Worm (Caenorhabditis elegans): Measurements from ENCODE around the gene F59B2.14.

F59B2.14 gene

ce11 chrIII:8981847-8982479, 40.5 kb downstream of the F59B2.14 start, which contains the start of gene pde-2 (continued):
- TF ChIP-seq egl-13 (tag; optimal IDR thresholded peaks at IDR 0.05) (no peak), lin-13 (GFP tag; optimal IDR thresholded peaks at IDR 0.05) (no peak), aha-1 (tag; optimal IDR thresholded peaks at IDR 0.05) (no peak), pag-3 (tag; optimal IDR thresholded peaks at IDR 0.05; ENCODE audit: borderline replicate concordance, insufficient read depth) (no peak), C16A3.4 (tag; optimal IDR thresholded peaks at IDR 0.05) (peak; percentile 14), lin-15B (tag; optimal IDR thresholded peaks at IDR 0.05) (no peak), egl-27 (tag; optimal IDR thresholded peaks at IDR 0.05) (no peak), ztf-4 (tag; optimal IDR thresholded peaks at IDR 0.05) (peak; percentile 33), unc-130 (tag; optimal IDR thresholded peaks at IDR 0.05) (no peak), rnt-1 (tag; optimal IDR thresholded peaks at IDR 0.05) (peak; percentile 14), jun-1 (tag; optimal IDR thresholded peaks at IDR 0.05) (no peak), Y116A8C.19 (tag; optimal IDR thresholded peaks at IDR 0.05; ENCODE audit: borderline replicate concordance) (no peak), hlh-17 (GFP tag; optimal IDR thresholded peaks at IDR 0.05; ENCODE audit: borderline replicate concordance) (no peak), unc-62 (GFP tag; optimal IDR thresholded peaks at IDR 0.05) (no peak), dpl-1 (GFP tag; optimal IDR thresholded peaks at IDR 0.05) (peak; percentile 18 to 37 (median 26)), pqm-1 (tag; optimal IDR thresholded peaks at IDR 0.05) (no peak), pax-3 (tag; optimal IDR thresholded peaks at IDR 0.05) (no peak), ceh-82 (tag; optimal IDR thresholded peaks at IDR 0.05) (peak in 2 of 3 experiments; percentile 34 to 37), fkh-10 (GFP tag; optimal IDR thresholded peaks at IDR 0.05) (peak; percentile 63), aly-2 (tag; optimal IDR thresholded peaks at IDR 0.05) (no peak), nhr-84 (tag; optimal IDR thresholded peaks at IDR 0.05) (no peak), lin-14 (GFP tag; optimal IDR thresholded peaks at IDR 0.05) (peak; percentile 89), ceh-88 (GFP tag; IDR thresholded peaks at IDR 0.05) (no peak), mep-1 (tag; optimal IDR thresholded peaks at IDR 0.05) (peak; percentile 78), ama-1 (optimal IDR thresholded peaks at IDR 0.05) (no peak), unc-30 (tag; optimal IDR thresholded peaks at IDR 0.05) (no peak), nhr-19 (GFP tag; conservative IDR thresholded peaks at IDR 0.05) (peak; percentile 35; the same call in 1 of the 2 replicates), irx-1 (tag; optimal IDR thresholded peaks at IDR 0.05) (no peak), nhr-28 (tag; optimal IDR thresholded peaks at IDR 0.05) (no peak), ces-1 (GFP tag; optimal IDR thresholded peaks at IDR 0.05) (no peak), fos-1 (tag; optimal IDR thresholded peaks at IDR 0.05) (no peak), vab-15 (tag; optimal IDR thresholded peaks at IDR 0.05) (no peak), F16B12.6 (tag; optimal IDR thresholded peaks at IDR 0.05) (no peak), nhr-90 (tag; optimal IDR thresholded peaks at IDR 0.05; ENCODE audit: poor library complexity) (no peak), blmp-1 (tag; optimal IDR thresholded peaks at IDR 0.05) (peak; percentile 78), lsy-2 (tag; optimal IDR thresholded peaks at IDR 0.05) (peak; percentile 47 to 64), nhr-20 (tag; optimal IDR thresholded peaks at IDR 0.05) (peak; percentile 28), dsc-1 (tag; optimal IDR thresholded peaks at IDR 0.05) (peak; percentile 26), isw-1 (GFP tag; IDR thresholded peaks at IDR 0.05) (no peak), ztf-11 (tag; optimal IDR thresholded peaks at IDR 0.05) (no peak), ceh-8 (GFP tag; optimal IDR thresholded peaks at IDR 0.05) (no peak), mdl-1 (tag; optimal IDR thresholded peaks at IDR 0.05) (peak in 1 of 2 experiments; percentile 32), nhr-47 (tag; optimal IDR thresholded peaks at IDR 0.05) (peak; percentile 58), efl-3 (GFP tag; optimal IDR thresholded peaks at IDR 0.05) (no peak), nhr-77 (tag; optimal IDR thresholded peaks at IDR 0.05) (no peak), sptf-1 (tag; optimal IDR thresholded peaks at IDR 0.05) (no peak), nhr-11 (tag; optimal IDR thresholded peaks at IDR 0.05) (no peak), snpc-4 (tag; optimal IDR thresholded peaks at IDR 0.05) (no peak), nhr-71 (tag; optimal IDR thresholded peaks at IDR 0.05) (peak; percentile 68), fkh-4 (tag; optimal IDR thresholded peaks at IDR 0.05; ENCODE audit: borderline replicate concordance) (no peak), grh-1 (GFP tag; IDR thresholded peaks at IDR 0.05) (no peak), ceh-90 (tag; optimal IDR thresholded peaks at IDR 0.05) (no peak)
